Worm (Caenorhabditis elegans) whole organism, young adult: ENCODE measurements around the gene str-141.

ENCODE experiments used
- B0336.3 ChIP-seq: fragments of 200-800 bp; sonication (Bioruptor generic); IDR thresholded peaks from 2 replicates; pipeline ENCODE4 v1.3.6; 2022; ENCODE audit warnings: missing genetic modification characterization, missing compliant biosample characterization
- C06A6.2 ChIP-seq: fragments of 200-800 bp; sonication (Bioruptor generic); conservative IDR thresholded peaks from 2 replicates; pipeline ENCODE4 v1.3.6; 2022; ENCODE audit warnings: missing genetic modification characterization, missing compliant biosample characterization
- D2030.7 ChIP-seq: fragments of 200-800 bp; sonication (Bioruptor generic); IDR thresholded peaks from 2 replicates; pipeline ENCODE4 v1.3.6; 2022; ENCODE audit warnings: missing genetic modification reagents, missing genetic modification characterization, missing compliant biosample characterization
- F37B4.10 ChIP-seq: fragments of 200-800 bp; sonication (Bioruptor generic); IDR thresholded peaks from 2 replicates; pipeline ENCODE4 v1.3.6; 2022; ENCODE audit warnings: missing genetic modification characterization, missing compliant biosample characterization
- F57C9.4 ChIP-seq: sonication (generic microtip); optimal IDR thresholded peaks from 2 replicates; lab custom pipeline; 2017; ENCODE audit warnings: mild to moderate bottlenecking, missing genetic modification characterization, missing compliant biosample characterization
- T07F8.4 ChIP-seq: sonication (generic microtip); optimal IDR thresholded peaks from 2 replicates; lab custom pipeline; 2016; ENCODE audit warnings: mild to moderate bottlenecking, missing genetic modification characterization, moderate library complexity, missing compliant biosample characterization
- T26A5.8 ChIP-seq: sonication (generic microtip); optimal IDR thresholded peaks from 2 replicates; lab custom pipeline; 2016; ENCODE audit warnings: missing genetic modification characterization, missing compliant biosample characterization
- Y56A3A.18 ChIP-seq: fragments of 200-800 bp; sonication (Bioruptor generic); IDR thresholded peaks from 2 replicates; pipeline ENCODE4 v1.3.6; 2022; ENCODE audit warnings: missing genetic modification reagents, missing genetic modification characterization, missing compliant biosample characterization
- Y67H2A.10 ChIP-seq: fragments of 200-800 bp; sonication (Bioruptor generic); conservative IDR thresholded peaks from 2 replicates; pipeline ENCODE4 v1.3.6; 2022; ENCODE audit warnings: missing genetic modification reagents, missing genetic modification characterization, missing compliant biosample characterization
- Y79H2A.3 ChIP-seq: fragments of 200-800 bp; sonication (Bioruptor generic); conservative IDR thresholded peaks from 2 replicates; pipeline ENCODE4 v1.3.6; 2022; ENCODE audit warnings: missing genetic modification reagents, missing genetic modification characterization, missing compliant biosample characterization
- Y95B8A.8 ChIP-seq: fragments of 200-800 bp; sonication (Bioruptor generic); IDR thresholded peaks from 2 replicates; pipeline ENCODE4 v1.3.6; 2022; ENCODE audit warnings: missing genetic modification reagents, missing genetic modification characterization, missing compliant biosample characterization
- aptf-3 ChIP-seq: fragments of 200-800 bp; sonication (Bioruptor generic); IDR thresholded peaks from 2 replicates; pipeline ENCODE4 v1.3.6; 2022; ENCODE audit warnings: missing genetic modification characterization, missing compliant biosample characterization
- ccch-3 ChIP-seq: fragments of 200-800 bp; sonication (Bioruptor generic); optimal IDR thresholded peaks from 2 replicates; lab custom pipeline; 2018; ENCODE audit warnings: mild to moderate bottlenecking, missing genetic modification characterization, missing compliant biosample characterization
- cebp-2 ChIP-seq: fragments of 200-800 bp; sonication (Bioruptor generic); IDR thresholded peaks from 2 replicates; pipeline ENCODE4 v1.3.6; 2022; ENCODE audit warnings: missing genetic modification characterization, missing compliant biosample characterization
- ceh-100 ChIP-seq: fragments of 200-800 bp; sonication (Bioruptor generic); IDR thresholded peaks from 2 replicates; pipeline ENCODE4 v1.3.6; 2022; ENCODE audit warnings: missing genetic modification reagents, missing genetic modification characterization, missing compliant biosample characterization
- ceh-40 ChIP-seq: fragments of 200-800 bp; sonication (Bioruptor generic); IDR thresholded peaks from 2 replicates; pipeline ENCODE4 v1.3.6; 2022; ENCODE audit warnings: missing genetic modification characterization, missing compliant biosample characterization
- ceh-58 ChIP-seq: fragments of 200-800 bp; sonication (Bioruptor generic); IDR thresholded peaks from 2 replicates; pipeline ENCODE4 v1.3.6; 2022; ENCODE audit warnings: missing genetic modification characterization, missing compliant biosample characterization
- ceh-91 ChIP-seq: fragments of 200-800 bp; sonication (Bioruptor generic); IDR thresholded peaks from 2 replicates; pipeline ENCODE4 v1.3.6; 2022; ENCODE audit warnings: missing genetic modification reagents, missing genetic modification characterization, missing compliant biosample characterization
- die-1 ChIP-seq: sonication (generic microtip); optimal IDR thresholded peaks from 2 replicates; lab custom pipeline; 2016; ENCODE audit warnings: missing genotype, mild to moderate bottlenecking, missing genetic modification characterization, missing compliant biosample characterization
- dox-1 ChIP-seq: fragments of 200-800 bp; sonication (Bioruptor generic); IDR thresholded peaks from 2 replicates; pipeline ENCODE4 v1.3.6; 2022; ENCODE audit warnings: missing genetic modification reagents, missing genetic modification characterization, missing compliant biosample characterization
- egrh-3 ChIP-seq: fragments of 200-800 bp; sonication (Bioruptor generic); IDR thresholded peaks from 2 replicates; pipeline ENCODE4 v1.3.6; 2022; ENCODE audit warnings: missing genetic modification reagents, missing genetic modification characterization, missing compliant biosample characterization
- hlh-12 ChIP-seq: sonication (generic microtip); optimal IDR thresholded peaks from 2 replicates; lab custom pipeline; 2016; ENCODE audit warnings: missing genetic modification characterization, missing compliant biosample characterization
- hlh-26 ChIP-seq: fragments of 200-800 bp; sonication (Bioruptor generic); conservative IDR thresholded peaks from 2 replicates; pipeline ENCODE4 v1.3.6; 2022; ENCODE audit warnings: missing genetic modification reagents, missing genetic modification characterization, missing compliant biosample characterization
- hmg-1.2 ChIP-seq: fragments of 200-800 bp; sonication (Bioruptor generic); IDR thresholded peaks from 2 replicates; pipeline ENCODE4 v1.3.6; 2022; ENCODE audit warnings: missing genetic modification reagents, missing genetic modification characterization, missing compliant biosample characterization
- hmg-20 ChIP-seq: fragments of 200-800 bp; sonication (Bioruptor generic); IDR thresholded peaks from 2 replicates; pipeline ENCODE4 v1.3.6; 2022; ENCODE audit warnings: missing genetic modification reagents, missing genetic modification characterization, missing compliant biosample characterization
- hrde-1 ChIP-seq: sonication (generic microtip); optimal IDR thresholded peaks from 2 replicates; lab custom pipeline; 2016; ENCODE audit warnings: missing genetic modification characterization, mild to moderate bottlenecking, missing compliant biosample characterization, moderate library complexity, missing genotype, missing genetic modification reagents, borderline replicate concordance
- let-607 ChIP-seq, 2 experiments: fragments of 200-800 bp in 1 of 2; sonication (Bioruptor generic) in 1 of 2; sonication (generic microtip) in 1 of 2; optimal IDR thresholded peaks; 2 replicates each; lab custom pipeline; 2016 to 2018; ENCODE audit warnings: mild to moderate bottlenecking in 2 of 2, missing compliant biosample characterization in 2 of 2, missing genetic modification characterization in 2 of 2, moderate library complexity in 2 of 2, missing genotype in 1 of 2
- lin-54 ChIP-seq: fragments of 200-800 bp; sonication (Bioruptor generic); optimal IDR thresholded peaks from 2 replicates; lab custom pipeline; 2018; ENCODE audit warnings: mild to moderate bottlenecking, missing genetic modification characterization, missing compliant biosample characterization
- madf-3 ChIP-seq: fragments of 200-800 bp; sonication (Bioruptor generic); IDR thresholded peaks from 2 replicates; pipeline ENCODE4 v1.3.6; 2022; ENCODE audit warnings: missing genetic modification reagents, missing genetic modification characterization, missing compliant biosample characterization
- mcd-1 ChIP-seq: fragments of 200-800 bp; sonication (Bioruptor generic); IDR thresholded peaks from 2 replicates; pipeline ENCODE4 v1.3.6; 2022; ENCODE audit warnings: missing genetic modification reagents, missing genetic modification characterization, missing compliant biosample characterization
- mel-28 ChIP-seq: sonication (generic microtip); optimal IDR thresholded peaks from 2 replicates; lab custom pipeline; 2016; ENCODE audit warnings: borderline replicate concordance, mild to moderate bottlenecking, missing genetic modification characterization, missing compliant biosample characterization
- nfya-2 ChIP-seq: fragments of 200-800 bp; sonication (Bioruptor generic); IDR thresholded peaks from 2 replicates; pipeline ENCODE4 v1.3.6; 2022; ENCODE audit warnings: missing genetic modification reagents, missing genetic modification characterization, missing compliant biosample characterization
- nhr-120 ChIP-seq: fragments of 200-800 bp; sonication (Bioruptor generic); IDR thresholded peaks from 2 replicates; pipeline ENCODE4 v1.3.6; 2022; ENCODE audit warnings: missing genetic modification characterization, missing compliant biosample characterization
- nhr-80 ChIP-seq: sonication (generic microtip); optimal IDR thresholded peaks from 2 replicates; lab custom pipeline; 2016; ENCODE audit warnings: missing genetic modification characterization, missing compliant biosample characterization
- pbrm-1 ChIP-seq: fragments of 200-800 bp; sonication (Bioruptor generic); IDR thresholded peaks from 2 replicates; pipeline ENCODE4 v1.3.6; 2022; ENCODE audit warnings: missing genetic modification reagents, missing genetic modification characterization, missing compliant biosample characterization
- pha-4 ChIP-seq: fragments of 150-350 bp; sonication (generic microtip); optimal IDR thresholded peaks from 2 replicates; lab custom pipeline; 2014; ENCODE audit warnings: missing biosample characterization, missing genetic modification reagents, missing genetic modification characterization
- rcor-1 ChIP-seq: fragments of 200-800 bp; sonication (Bioruptor generic); IDR thresholded peaks from 2 replicates; pipeline ENCODE4 v1.3.6; 2022; ENCODE audit warnings: missing genetic modification reagents, missing genetic modification characterization, missing compliant biosample characterization
- rec-8 ChIP-seq, 2 experiments: sonication (generic microtip); optimal IDR thresholded peaks; 2 replicates each; lab custom pipeline; 2016; ENCODE audit warnings: mild to moderate bottlenecking in 2 of 2, missing genetic modification characterization in 2 of 2, missing genetic modification reagents in 2 of 2, missing genotype in 2 of 2, missing biosample characterization in 1 of 2, missing compliant biosample characterization in 1 of 2, moderate library complexity in 1 of 2
- sdz-38 ChIP-seq: sonication (generic microtip); optimal IDR thresholded peaks from 2 replicates; lab custom pipeline; 2016; ENCODE audit warnings: missing genotype, missing genetic modification characterization, missing compliant biosample characterization
- snpc-4 ChIP-seq, 5 experiments: fragments of 150-350 bp in 1 of 5; sonication (generic microtip) in 4 of 5; optimal IDR thresholded peaks; 2 replicates each; lab custom pipeline; 2014 to 2018; ENCODE audit warnings: missing genetic modification characterization in 5 of 5, missing biosample characterization in 3 of 5, antibody characterized with exemption in 2 of 5, mild to moderate bottlenecking in 2 of 5, missing compliant biosample characterization in 2 of 5, missing genotype in 2 of 5, moderate library complexity in 2 of 5, missing genetic modification reagents in 1 of 5
- tlf-1 ChIP-seq: fragments of 200-800 bp; sonication (Bioruptor generic); optimal IDR thresholded peaks from 2 replicates; lab custom pipeline; 2018; ENCODE audit warnings: mild to moderate bottlenecking, missing genetic modification characterization, missing compliant biosample characterization
- unc-130 ChIP-seq: sonication (generic microtip); optimal IDR thresholded peaks from 2 replicates; lab custom pipeline; 2016; ENCODE audit warnings: missing genetic modification reagents, missing genetic modification characterization, missing compliant biosample characterization
- unc-62 ChIP-seq: fragments of 150-350 bp; optimal IDR thresholded peaks from 2 replicates; lab custom pipeline; 2014; ENCODE audit warnings: missing biosample characterization, missing genetic modification reagents, missing genetic modification characterization
- ztf-22 ChIP-seq: fragments of 200-800 bp; sonication (Bioruptor generic); optimal IDR thresholded peaks from 2 replicates; lab custom pipeline; 2018; ENCODE audit warnings: mild to moderate bottlenecking, missing genetic modification characterization, moderate library complexity, missing compliant biosample characterization
- ztf-28 ChIP-seq: fragments of 200-800 bp; sonication (Bioruptor generic); IDR thresholded peaks from 2 replicates; pipeline ENCODE4 v1.3.6; 2022; ENCODE audit warnings: missing genetic modification reagents, missing genetic modification characterization, missing compliant biosample characterization

The str-141 gene

DNA sequence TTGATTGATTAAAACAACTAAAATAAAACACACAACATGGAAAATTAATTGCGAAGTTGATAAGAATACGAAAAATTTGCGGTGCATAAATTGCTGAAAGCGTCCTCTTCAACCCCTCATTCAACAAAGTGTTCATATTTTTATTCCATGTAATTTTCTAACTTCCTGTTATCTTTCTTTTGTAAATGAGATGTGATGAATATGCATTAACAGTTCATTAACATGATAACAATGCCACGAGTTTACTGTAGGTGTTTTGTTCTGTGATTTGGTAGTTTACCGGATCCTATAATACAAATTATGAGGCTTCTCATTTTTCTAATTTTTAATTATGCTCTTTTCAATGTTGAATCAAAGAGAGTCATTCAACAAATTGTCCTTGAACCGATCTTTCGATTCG is 5.5 kb upstream of the str-141 start, which contains the start of gene F47G9.6:
Gene F47G9.6 (plus strand): TSS at position 301 of the 400 bp plus-strand sequence.
- no peak for TF ChIP-seq hlh-12 (tag; lab: Kevin White, UChicago)
- TF ChIP-seq nfya-2 (GFP tag; lab: Robert Waterston, UW), result no peak
- TF ChIP-seq F37B4.10, result no peak
- no peak for TF ChIP-seq cebp-2 (GFP tag; lab: Robert Waterston, UW)
- no peak for TF ChIP-seq hmg-20 (GFP tag; lab: Robert Waterston, UW)
- no peak for TF ChIP-seq nhr-120
- no peak for TF ChIP-seq F57C9.4 (tag; lab: Kevin White, UChicago)
- TF ChIP-seq C06A6.2, result no peak
- no peak for TF ChIP-seq unc-62 (GFP tag; lab: Kevin White, UChicago)
- TF ChIP-seq, all 124 proteins: peak for 0

DNA sequence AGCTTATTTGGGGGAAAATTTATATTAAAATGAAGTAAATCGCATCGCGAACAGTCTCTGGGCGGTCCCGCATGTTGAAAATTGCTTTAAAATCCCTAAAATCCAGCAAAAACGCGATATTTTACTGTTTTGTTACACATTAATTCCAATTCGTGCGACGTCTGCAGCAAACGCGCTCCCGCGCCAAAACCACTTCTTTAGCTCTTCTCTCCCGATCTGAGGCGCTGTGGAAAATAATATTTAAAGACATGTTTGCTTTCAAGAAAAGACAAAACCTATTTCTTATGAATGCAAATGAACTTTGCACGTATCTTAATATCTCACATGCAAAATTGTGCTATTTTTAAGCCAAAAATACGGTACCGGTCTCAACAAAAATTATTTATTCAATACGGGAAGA is 5.0 kb upstream of the str-141 start:
- TF ChIP-seq Y67H2A.10 (GFP tag; lab: Robert Waterston, UW), result 0 out of 2 replicates have a peak, but pooled peaks have one; percentile 13
- TF ChIP-seq dox-1 (GFP tag; lab: Robert Waterston, UW), result peak; percentile 53; the same call in 1 of the 2 replicates
- peak; percentile 78 for TF ChIP-seq mcd-1
- peak; percentile 92 for TF ChIP-seq ceh-100 (GFP tag; lab: Robert Waterston, UW)
- TF ChIP-seq egrh-3 (GFP tag; lab: Robert Waterston, UW), result peak; percentile 49; the same call in 1 of the 2 replicates
- TF ChIP-seq D2030.7 (GFP tag; lab: Robert Waterston, UW), result 0 out of 2 replicates have a peak, but pooled peaks have one; percentile 37
- TF ChIP-seq ceh-91, result peak; percentile 54
- TF ChIP-seq Y79H2A.3, result 0 out of 2 replicates have a peak, but pooled peaks have one; percentile 56
- TF ChIP-seq pbrm-1, result peak; percentile 31; the same call in 1 of the 2 replicates
- TF ChIP-seq hmg-1.2 (GFP tag; lab: Robert Waterston, UW), result peak; percentile 22; the same call in 1 of the 2 replicates
- TF ChIP-seq ztf-28 (GFP tag; lab: Robert Waterston, UW), result peak; percentile 73; the same call in 1 of the 2 replicates
- TF ChIP-seq, all 124 proteins: peak for 11; not testable (repeated sequence) for 113

ce11 chrV:11326914-11327367 is 3.3 kb upstream of the str-141 start, which contains the start of gene tmed-10:
Gene tmed-10, minus strand, starts transcription at chrV:11326964.
- TF ChIP-seq aptf-3 (GFP tag; lab: Robert Waterston, UW) (no peak), pha-4 (tag; lab: Kevin White, UChicago) (no peak), unc-130 (GFP tag; lab: Kevin White, UChicago) (no peak), T07F8.4 (no peak), madf-3 (GFP tag; lab: Robert Waterston, UW) (no peak), snpc-4 (GFP tag; optimal IDR thresholded peaks at IDR 0.05; lab: Kevin White, UChicago) (peak; percentile 28), snpc-4 (tag; optimal IDR thresholded peaks at IDR 0.05; lab: Kevin White, UChicago) (peak in 3 of 4 experiments; percentile 27 to 72 (median 57)), nhr-80 (tag; lab: Kevin White, UChicago) (peak; percentile 59), Y95B8A.8 (GFP tag; lab: Robert Waterston, UW) (no peak), die-1 (tag; lab: Kevin White, UChicago) (no peak), tlf-1 (GFP tag; lab: Kevin White, UChicago) (no peak), ccch-3 (no peak), ceh-58 (no peak), B0336.3 (GFP tag; lab: Robert Waterston, UW) (no peak), sdz-38 (no peak), pbrm-1 (peak; percentile 84), rec-8 (tag; optimal IDR thresholded peaks at IDR 0.05; lab: Kevin White, UChicago) (no peak), hlh-26 (GFP tag; lab: Robert Waterston, UW) (no peak), cebp-2 (GFP tag; lab: Robert Waterston, UW) (no peak), rcor-1 (GFP tag; lab: Robert Waterston, UW) (peak; percentile 89), ceh-40 (GFP tag; lab: Robert Waterston, UW) (no peak), Y56A3A.18 (GFP tag; lab: Robert Waterston, UW) (no peak), mel-28 (tag; lab: Kevin White, UChicago) (no peak), hmg-1.2 (GFP tag; lab: Robert Waterston, UW) (peak; percentile 77), hrde-1 (tag; lab: Kevin White, UChicago) (no peak), T26A5.8 (no peak), let-607 (tag; optimal IDR thresholded peaks at IDR 0.05; lab: Kevin White, UChicago) (peak; percentile 93 to 94), ztf-22 (GFP tag; lab: Kevin White, UChicago) (no peak), lin-54 (GFP tag; lab: Kevin White, UChicago) (peak; percentile 63), mcd-1 (peak; percentile 96)
